Worm (Caenorhabditis elegans) whole organism, early embryonic: ENCODE results near the gene Y47D3B.3.
A peak's percentile ranks its signal among the peaks of the same experiment; 100 is the strongest.

Experiments used
- B0310.2 ChIP-seq: sonication (generic microtip); optimal IDR thresholded peaks from 2 replicates; lab custom pipeline; 2016; ENCODE audit warnings: mild to moderate bottlenecking, missing genetic modification characterization, missing compliant biosample characterization
- F13C5.2 ChIP-seq: sonication (generic microtip); optimal IDR thresholded peaks from 2 replicates; lab custom pipeline; 2017; ENCODE audit warnings: mild to moderate bottlenecking, missing genetic modification characterization, inconsistent platforms, missing compliant biosample characterization
- aly-1 ChIP-seq: sonication (generic microtip); optimal IDR thresholded peaks from 2 replicates; lab custom pipeline; 2016; ENCODE audit warnings: missing genetic modification characterization, missing compliant biosample characterization
- ama-1 ChIP-seq: fragments of 150-350 bp; optimal IDR thresholded peaks from 2 replicates; lab custom pipeline; 2014
- ceh-13 ChIP-seq: fragments of 200-800 bp; sonication (Bioruptor generic); optimal IDR thresholded peaks from 2 replicates; lab custom pipeline; 2018; ENCODE audit warnings: mild to moderate bottlenecking, missing genetic modification characterization, missing compliant biosample characterization
- ceh-36 ChIP-seq: sonication (generic microtip); optimal IDR thresholded peaks from 2 replicates; lab custom pipeline; 2016; ENCODE audit warnings: missing genetic modification characterization, inconsistent platforms, missing compliant biosample characterization
- ets-7 ChIP-seq: sonication (generic microtip); optimal IDR thresholded peaks from 2 replicates; lab custom pipeline; 2016; ENCODE audit warnings: missing genotype, missing genetic modification characterization, missing compliant biosample characterization
- flt-1 ChIP-seq: fragments of 200-800 bp; sonication (Bioruptor generic); IDR thresholded peaks from 2 replicates; pipeline ENCODE4 v1.3.6; 2022; ENCODE audit warnings: missing genetic modification characterization, missing compliant biosample characterization
- hmbx-1 ChIP-seq: sonication (generic microtip); optimal IDR thresholded peaks from 2 replicates; lab custom pipeline; 2016; ENCODE audit warnings: mild to moderate bottlenecking, missing genetic modification characterization, missing compliant biosample characterization
- hmg-4 ChIP-seq: fragments of 200-800 bp; sonication (Bioruptor generic); optimal IDR thresholded peaks from 2 replicates; lab custom pipeline; 2018; ENCODE audit warnings: mild to moderate bottlenecking, missing genetic modification characterization, missing compliant biosample characterization
- hnd-1 ChIP-seq: sonication (generic microtip); optimal IDR thresholded peaks from 2 replicates; lab custom pipeline; 2016; ENCODE audit warnings: missing genetic modification characterization, missing compliant biosample characterization
- pes-1 ChIP-seq: fragments of 200-800 bp; sonication (Bioruptor generic); IDR thresholded peaks from 2 replicates; pipeline ENCODE4 v1.3.6; 2022; ENCODE audit warnings: missing genetic modification reagents, missing genetic modification characterization, missing compliant biosample characterization
- scrt-1 ChIP-seq: fragments of 200-800 bp; sonication (Bioruptor generic); IDR thresholded peaks from 2 replicates; pipeline ENCODE4 v1.3.6; 2022; ENCODE audit warnings: missing genetic modification characterization, missing compliant biosample characterization
- sea-1 ChIP-seq: fragments of 200-800 bp; sonication (Bioruptor generic); conservative IDR thresholded peaks from 2 replicates; pipeline ENCODE4 v1.3.6; 2022; ENCODE audit warnings: missing genetic modification characterization, missing compliant biosample characterization
- tbx-11 ChIP-seq: fragments of 200-800 bp; sonication (Bioruptor generic); IDR thresholded peaks from 2 replicates; pipeline ENCODE4 v1.3.6; 2022; ENCODE audit warnings: missing genetic modification characterization, missing compliant biosample characterization
- tbx-37 ChIP-seq: fragments of 200-800 bp; sonication (Bioruptor generic); conservative IDR thresholded peaks from 2 replicates; pipeline ENCODE4 v1.3.6; 2022; ENCODE audit warnings: missing genetic modification reagents, missing genetic modification characterization, missing compliant biosample characterization
- tra-4 ChIP-seq: sonication (generic microtip); optimal IDR thresholded peaks from 2 replicates; lab custom pipeline; 2017; ENCODE audit warnings: missing genetic modification characterization, missing compliant biosample characterization

Gene Y47D3B.3

ce11 chrIII:11360156-11360555 is 37.4 kb upstream of the Y47D3B.3 start, which contains the start of gene T28D6.4:
Gene T28D6.4 (plus strand): TSS chrIII:11360456.
- TF ChIP-seq hmbx-1 (tag; lab: Kevin White, UChicago) (no peak), sea-1 (no peak), hnd-1 (tag; lab: Kevin White, UChicago) (no peak), pes-1 (GFP tag; lab: Robert Waterston, UW) (no peak), ceh-13 (GFP tag; lab: Kevin White, UChicago) (no peak), tbx-11 (GFP tag; lab: Robert Waterston, UW) (no peak), scrt-1 (GFP tag; lab: Robert Waterston, UW) (no peak), ets-7 (tag; lab: Kevin White, UChicago) (no peak), aly-1 (tag; lab: Kevin White, UChicago) (no peak), tra-4 (tag; lab: Kevin White, UChicago) (no peak)

- TF ChIP-seq aly-1 (tag; lab: Kevin White, UChicago) (no peak), tbx-11 (GFP tag; lab: Robert Waterston, UW) (no peak), ama-1 (no peak)
These were observed 36.2 kb upstream of the Y47D3B.3 start for ce11 chrIII:11361394-11361793.

- no peak for TF ChIP-seq ceh-13 (GFP tag; lab: Kevin White, UChicago)
- TF ChIP-seq flt-1 = no peak
- TF ChIP-seq hmg-4 (GFP tag; lab: Kevin White, UChicago) = peak; percentile 15
These were observed 34.7 kb upstream of the Y47D3B.3 start for ce11 chrIII:11362915-11363314.

- TF ChIP-seq ets-7 (tag; lab: Kevin White, UChicago) = no peak
- TF ChIP-seq sea-1 = no peak
- no peak for TF ChIP-seq F13C5.2
- no peak for TF ChIP-seq hnd-1 (tag; lab: Kevin White, UChicago)
- TF ChIP-seq ama-1 = no peak
- TF ChIP-seq pes-1 (GFP tag; lab: Robert Waterston, UW) = no peak
- TF ChIP-seq flt-1 = no peak
- no peak for TF ChIP-seq tra-4 (tag; lab: Kevin White, UChicago)
- TF ChIP-seq hmbx-1 (tag; lab: Kevin White, UChicago) = no peak
- no peak for TF ChIP-seq tbx-11 (GFP tag; lab: Robert Waterston, UW)
- TF ChIP-seq hmg-4 (GFP tag; lab: Kevin White, UChicago) = no peak
- no peak for TF ChIP-seq aly-1 (tag; lab: Kevin White, UChicago)
These were observed 31.1 kb upstream of the Y47D3B.3 start, which contains the start of gene T28D6.3 for ce11 chrIII:11366467-11366866. Gene T28D6.3 (plus strand): TSS chrIII:11366767.

ce11 chrIII:11371236-11371635 is 26.4 kb upstream of the Y47D3B.3 start:
- peak; percentile 96 for TF ChIP-seq hmg-4 (GFP tag; lab: Kevin White, UChicago)
- TF ChIP-seq aly-1 (tag; lab: Kevin White, UChicago) = peak; percentile 93
- peak; percentile 88 for TF ChIP-seq B0310.2 (tag; lab: Kevin White, UChicago)
- peak; percentile 80 for TF ChIP-seq ceh-13 (GFP tag; lab: Kevin White, UChicago)
- TF ChIP-seq pes-1 (GFP tag; lab: Robert Waterston, UW) = peak; percentile 95
- TF ChIP-seq tra-4 (tag; lab: Kevin White, UChicago) = peak; percentile 84
- peak; percentile 82 for TF ChIP-seq ets-7 (tag; lab: Kevin White, UChicago)
- TF ChIP-seq flt-1 = peak; percentile 93
- TF ChIP-seq sea-1 = peak; percentile 94
- no peak for TF ChIP-seq ama-1
- peak; percentile 92 for TF ChIP-seq ceh-36
- TF ChIP-seq scrt-1 (GFP tag; lab: Robert Waterston, UW) = peak; percentile 96
- TF ChIP-seq hnd-1 (tag; lab: Kevin White, UChicago) = peak; percentile 84
- TF ChIP-seq F13C5.2 = peak; percentile 92
- TF ChIP-seq tbx-11 (GFP tag; lab: Robert Waterston, UW) = peak; percentile 93
- peak; percentile 91 for TF ChIP-seq tbx-37 (GFP tag; lab: Robert Waterston, UW)
- TF ChIP-seq hmbx-1 (tag; lab: Kevin White, UChicago) = peak; percentile 81

ce11 chrIII:11371688-11372087 is 25.9 kb upstream of the Y47D3B.3 start, which contains the start of gene tba-7:
Gene tba-7 (minus strand): TSS chrIII:11371788.
- TF ChIP-seq hnd-1 (tag; lab: Kevin White, UChicago) = no peak
- no peak for TF ChIP-seq hmbx-1 (tag; lab: Kevin White, UChicago)
- no peak for TF ChIP-seq hmg-4 (GFP tag; lab: Kevin White, UChicago)
- no peak for TF ChIP-seq tra-4 (tag; lab: Kevin White, UChicago)
- TF ChIP-seq ceh-13 (GFP tag; lab: Kevin White, UChicago) = no peak
- no peak for TF ChIP-seq tbx-37 (GFP tag; lab: Robert Waterston, UW)

ce11 chrIII:11372199-11372938 is 25.2 kb upstream of the Y47D3B.3 start:
- TF ChIP-seq tbx-37 (GFP tag; lab: Robert Waterston, UW) = no peak
- TF ChIP-seq pes-1 (GFP tag; lab: Robert Waterston, UW) = no peak
- no peak for TF ChIP-seq hmbx-1 (tag; lab: Kevin White, UChicago)
- TF ChIP-seq tra-4 (tag; lab: Kevin White, UChicago) = no peak
- no peak for TF ChIP-seq sea-1
- no peak for TF ChIP-seq hnd-1 (tag; lab: Kevin White, UChicago)
- TF ChIP-seq F13C5.2 = no peak
- TF ChIP-seq aly-1 (tag; lab: Kevin White, UChicago) = no peak
- no peak for TF ChIP-seq ets-7 (tag; lab: Kevin White, UChicago)
- no peak for TF ChIP-seq B0310.2 (tag; lab: Kevin White, UChicago)
- TF ChIP-seq ceh-13 (GFP tag; lab: Kevin White, UChicago) = no peak
